Fruit fly (Drosophila melanogaster) whole organism, embryonic: ENCODE data around the gene CG45486.

Experiments used
- Aef1 ChIP-seq: fragments of 200-800 bp; sonication (Bioruptor generic); IDR thresholded peaks from 3 replicates; pipeline ENCODE4 v1.3.6; 2022; ENCODE audit warnings: missing biosample characterization, missing genetic modification characterization
- Asciz ChIP-seq: fragments of 200-800 bp; sonication (Bioruptor generic); optimal IDR thresholded peaks from 2 replicates; lab custom pipeline; 2017; ENCODE audit warnings: missing biosample characterization, mild to moderate bottlenecking, missing genetic modification characterization, missing genetic modification reagents
- B-H2 ChIP-seq: fragments of 200-800 bp; sonication (Bioruptor generic); optimal IDR thresholded peaks from 2 replicates; lab custom pipeline; 2018; ENCODE audit warnings: missing biosample characterization, mild to moderate bottlenecking, missing genetic modification characterization
- CG10654 ChIP-seq: fragments of 200-800 bp; sonication (Bioruptor generic); optimal IDR thresholded peaks from 2 replicates; lab custom pipeline; 2016; ENCODE audit warnings: missing biosample characterization, missing genetic modification characterization
- CG10959 ChIP-seq: fragments of 200-800 bp; sonication (Bioruptor generic); IDR thresholded peaks from 2 replicates; pipeline ENCODE4 v1.3.6; 2022; ENCODE audit warnings: missing biosample characterization, missing genetic modification characterization
- CG11398 ChIP-seq: fragments of 200-800 bp; sonication (Bioruptor generic); optimal IDR thresholded peaks from 2 replicates; lab custom pipeline; 2016; ENCODE audit warnings: missing biosample characterization, missing genetic modification characterization
- CG11695 ChIP-seq: fragments of 200-800 bp; sonication (Bioruptor generic); IDR thresholded peaks from 3 replicates; pipeline ENCODE4 v1.3.6; 2022; ENCODE audit warnings: missing biosample characterization, missing genetic modification characterization
- CG12744 ChIP-seq: fragments of 200-800 bp; sonication (Bioruptor generic); optimal IDR thresholded peaks from 2 replicates; lab custom pipeline; 2016; ENCODE audit warnings: missing biosample characterization, missing genetic modification characterization
- CG15479 ChIP-seq: fragments of 200-800 bp; sonication (Bioruptor generic); optimal IDR thresholded peaks from 3 replicates; lab custom pipeline; 2019; ENCODE audit warnings: missing biosample characterization, mild to moderate bottlenecking, missing genetic modification characterization, moderate library complexity
- CG17186 ChIP-seq: fragments of 200-800 bp; sonication (Bioruptor generic); optimal IDR thresholded peaks from 3 replicates; lab custom pipeline; 2017; ENCODE audit warnings: missing biosample characterization, missing genetic modification reagents, missing genetic modification characterization
- CG3281 ChIP-seq: fragments of 200-800 bp; sonication (Bioruptor generic); optimal IDR thresholded peaks from 3 replicates; lab custom pipeline; 2017; ENCODE audit warnings: missing biosample characterization, mild to moderate bottlenecking, missing genetic modification characterization
- CG33557 ChIP-seq: fragments of 200-800 bp; sonication (Bioruptor generic); optimal IDR thresholded peaks from 2 replicates; lab custom pipeline; 2019; ENCODE audit warnings: missing biosample characterization, mild to moderate bottlenecking, missing genetic modification characterization, moderate library complexity
- CG42726 ChIP-seq: fragments of 200-800 bp; sonication (Bioruptor generic); IDR thresholded peaks from 2 replicates; pipeline ENCODE4 v1.3.6; 2022; ENCODE audit warnings: missing biosample characterization, missing genetic modification characterization; ENCODE audit not compliant: partially characterized antibody
- CG6689 ChIP-seq: fragments of 200-800 bp; sonication (Bioruptor generic); IDR thresholded peaks from 2 replicates; pipeline ENCODE4 v1.3.6; 2022; ENCODE audit warnings: missing biosample characterization, missing genetic modification characterization
- CG6791 ChIP-seq: fragments of 200-800 bp; sonication (Bioruptor generic); IDR thresholded peaks from 3 replicates; pipeline ENCODE4 v1.3.6; 2022; ENCODE audit warnings: missing biosample characterization, missing genetic modification characterization; ENCODE audit not compliant: partially characterized antibody
- CG8765 ChIP-seq: fragments of 200-800 bp; sonication (Bioruptor generic); IDR thresholded peaks from 2 replicates; pipeline ENCODE4 v1.3.6; 2022; ENCODE audit warnings: missing biosample characterization, missing genetic modification characterization
- CG9215 ChIP-seq: fragments of 200-800 bp; sonication (Bioruptor generic); IDR thresholded peaks from 2 replicates; pipeline ENCODE4 v1.3.6; 2022; ENCODE audit warnings: missing biosample characterization, missing genetic modification characterization
- CrebB ChIP-seq: fragments of 200-800 bp; sonication (Bioruptor generic); optimal IDR thresholded peaks from 3 replicates; lab custom pipeline; 2018; ENCODE audit warnings: missing biosample characterization, mild to moderate bottlenecking, missing genetic modification characterization
- E2f2 ChIP-seq: fragments of 200-800 bp; sonication (Bioruptor generic); IDR thresholded peaks from 2 replicates; pipeline ENCODE4 v1.3.6; 2022; ENCODE audit warnings: missing biosample characterization, missing genetic modification characterization
- HLHmδ ChIP-seq: fragments of 200-800 bp; sonication (Bioruptor generic); optimal IDR thresholded peaks from 2 replicates; lab custom pipeline; 2018; ENCODE audit warnings: missing biosample characterization, mild to moderate bottlenecking, missing genetic modification characterization, moderate library complexity
- HmgZ ChIP-seq: fragments of 200-800 bp; sonication (Bioruptor generic); optimal IDR thresholded peaks from 2 replicates; lab custom pipeline; 2018; ENCODE audit warnings: missing biosample characterization, mild to moderate bottlenecking, missing genetic modification characterization
- Hmx ChIP-seq: fragments of 200-800 bp; sonication (Bioruptor generic); optimal IDR thresholded peaks from 2 replicates; lab custom pipeline; 2016; ENCODE audit warnings: missing biosample characterization, missing genetic modification characterization
- Hsf ChIP-seq: fragments of 200-800 bp; sonication (Bioruptor generic); optimal IDR thresholded peaks from 3 replicates; lab custom pipeline; 2016; ENCODE audit warnings: missing biosample characterization, missing genetic modification characterization
- Jarid2 ChIP-seq: fragments of 200-800 bp; sonication (Bioruptor generic); optimal IDR thresholded peaks from 3 replicates; lab custom pipeline; 2017; ENCODE audit warnings: mild to moderate bottlenecking, missing biosample characterization, missing genetic modification reagents, missing genetic modification characterization
- Opbp ChIP-seq: fragments of 200-800 bp; sonication (Bioruptor generic); IDR thresholded peaks from 3 replicates; pipeline ENCODE4 v1.3.6; 2022; ENCODE audit warnings: missing biosample characterization, missing genetic modification characterization; ENCODE audit not compliant: partially characterized antibody
- Side ChIP-seq: fragments of 200-800 bp; sonication (Bioruptor generic); optimal IDR thresholded peaks from 2 replicates; lab custom pipeline; 2016; ENCODE audit warnings: missing biosample characterization, missing genetic modification characterization
- Ssrp ChIP-seq: fragments of 200-800 bp; sonication (Bioruptor generic); optimal IDR thresholded peaks from 2 replicates; lab custom pipeline; 2018; ENCODE audit warnings: missing biosample characterization, mild to moderate bottlenecking, missing genetic modification characterization, moderate library complexity
- Taf1 ChIP-seq: fragments of 200-800 bp; sonication (Bioruptor generic); IDR thresholded peaks from 2 replicates; pipeline ENCODE4 v1.3.6; 2022; ENCODE audit warnings: missing biosample characterization, missing genetic modification characterization
- Usf ChIP-seq: fragments of 200-800 bp; sonication (Bioruptor generic); optimal IDR thresholded peaks from 2 replicates; lab custom pipeline; 2017; ENCODE audit warnings: missing genotype, missing biosample characterization, missing genetic modification characterization
- Xrp1 ChIP-seq: fragments of 200-800 bp; sonication (Bioruptor generic); IDR thresholded peaks from 2 replicates; pipeline ENCODE4 v1.3.6; 2022; ENCODE audit warnings: missing biosample characterization, missing genetic modification characterization
- ap ChIP-seq: fragments of 200-800 bp; sonication (Bioruptor generic); IDR thresholded peaks from 2 replicates; pipeline ENCODE4 v1.3.6; 2022; ENCODE audit warnings: missing biosample characterization, missing genetic modification characterization
- ash1 ChIP-seq: fragments of 200-800 bp; sonication (Bioruptor generic); optimal IDR thresholded peaks from 2 replicates; lab custom pipeline; 2018; ENCODE audit warnings: missing biosample characterization, mild to moderate bottlenecking, missing genetic modification characterization
- bigmax ChIP-seq: fragments of 200-800 bp; sonication (Bioruptor generic); optimal IDR thresholded peaks from 2 replicates; lab custom pipeline; 2018; ENCODE audit warnings: missing biosample characterization, mild to moderate bottlenecking, missing genetic modification characterization
- cg ChIP-seq: fragments of 200-800 bp; sonication (Bioruptor generic); optimal IDR thresholded peaks from 3 replicates; lab custom pipeline; 2019; ENCODE audit warnings: missing biosample characterization, mild to moderate bottlenecking, missing genetic modification characterization, moderate library complexity
- ci ChIP-seq: fragments of 200-800 bp; sonication (Bioruptor generic); IDR thresholded peaks from 3 replicates; pipeline ENCODE4 v1.3.6; 2022; ENCODE audit warnings: missing biosample characterization, missing genetic modification characterization
- corto ChIP-seq: fragments of 200-800 bp; sonication (Bioruptor generic); optimal IDR thresholded peaks from 2 replicates; lab custom pipeline; 2016; ENCODE audit warnings: missing biosample characterization, mild to moderate bottlenecking, missing genetic modification characterization, moderate library complexity
- crol ChIP-seq: fragments of 200-800 bp; sonication (Bioruptor generic); IDR thresholded peaks from 2 replicates; pipeline ENCODE4 v1.3.6; 2022; ENCODE audit warnings: missing biosample characterization, missing genetic modification characterization
- dan ChIP-seq: fragments of 200-800 bp; sonication (Bioruptor generic); IDR thresholded peaks from 2 replicates; pipeline ENCODE4 v1.3.6; 2022; ENCODE audit warnings: missing biosample characterization, missing genetic modification characterization
- gcm ChIP-seq: fragments of 200-800 bp; sonication (Bioruptor generic); optimal IDR thresholded peaks from 2 replicates; lab custom pipeline; 2019; ENCODE audit warnings: missing biosample characterization, mild to moderate bottlenecking, missing genetic modification characterization, moderate library complexity
- jing ChIP-seq: fragments of 200-800 bp; sonication (Bioruptor generic); optimal IDR thresholded peaks from 2 replicates; lab custom pipeline; 2018; ENCODE audit warnings: missing biosample characterization, mild to moderate bottlenecking, missing genetic modification characterization
- ken ChIP-seq: fragments of 200-800 bp; sonication (Bioruptor generic); IDR thresholded peaks from 3 replicates; pipeline ENCODE4 v1.3.6; 2022; ENCODE audit warnings: missing biosample characterization, missing genetic modification characterization
- lilli ChIP-seq: fragments of 200-800 bp; sonication (Bioruptor generic); optimal IDR thresholded peaks from 3 replicates; lab custom pipeline; 2016; ENCODE audit warnings: missing biosample characterization, missing genetic modification characterization
- lov ChIP-seq, 2 experiments: fragments of 200-800 bp in 1 of 2; fragments of >200 bp in 1 of 2; sonication (Bioruptor generic) in 1 of 2; IDR thresholded peaks in 1 of 2; optimal IDR thresholded peaks in 1 of 2; 2 replicates in 1 of 2; 3 replicates in 1 of 2; pipeline versions ENCODE4 v1.3.6 to Lab custom; 2017 to 2022; ENCODE audit warnings: missing biosample characterization in 1 of 2, missing genetic modification characterization in 1 of 2
- mam ChIP-seq: fragments of 200-800 bp; sonication (Bioruptor generic); optimal IDR thresholded peaks from 3 replicates; lab custom pipeline; 2016; ENCODE audit warnings: missing biosample characterization, missing genetic modification characterization
- nerfin-1 ChIP-seq: fragments of 200-800 bp; sonication (Bioruptor generic); optimal IDR thresholded peaks from 3 replicates; lab custom pipeline; 2019; ENCODE audit warnings: missing biosample characterization, mild to moderate bottlenecking, missing genetic modification characterization, moderate library complexity
- tgo ChIP-seq: fragments of 200-800 bp; sonication (Bioruptor generic); IDR thresholded peaks from 3 replicates; pipeline ENCODE4 v1.3.6; 2022; ENCODE audit warnings: missing biosample characterization, missing genetic modification characterization
- tio ChIP-seq: fragments of 200-800 bp; sonication (Bioruptor generic); optimal IDR thresholded peaks from 2 replicates; lab custom pipeline; 2017; ENCODE audit warnings: missing biosample characterization, missing genetic modification characterization, inconsistent platforms
- zfh1 ChIP-seq: fragments of 200-800 bp; sonication (Bioruptor generic); IDR thresholded peaks from 3 replicates; pipeline ENCODE4 v1.3.6; 2022; ENCODE audit warnings: missing biosample characterization, missing genetic modification characterization

The CG45486 gene

DNA sequence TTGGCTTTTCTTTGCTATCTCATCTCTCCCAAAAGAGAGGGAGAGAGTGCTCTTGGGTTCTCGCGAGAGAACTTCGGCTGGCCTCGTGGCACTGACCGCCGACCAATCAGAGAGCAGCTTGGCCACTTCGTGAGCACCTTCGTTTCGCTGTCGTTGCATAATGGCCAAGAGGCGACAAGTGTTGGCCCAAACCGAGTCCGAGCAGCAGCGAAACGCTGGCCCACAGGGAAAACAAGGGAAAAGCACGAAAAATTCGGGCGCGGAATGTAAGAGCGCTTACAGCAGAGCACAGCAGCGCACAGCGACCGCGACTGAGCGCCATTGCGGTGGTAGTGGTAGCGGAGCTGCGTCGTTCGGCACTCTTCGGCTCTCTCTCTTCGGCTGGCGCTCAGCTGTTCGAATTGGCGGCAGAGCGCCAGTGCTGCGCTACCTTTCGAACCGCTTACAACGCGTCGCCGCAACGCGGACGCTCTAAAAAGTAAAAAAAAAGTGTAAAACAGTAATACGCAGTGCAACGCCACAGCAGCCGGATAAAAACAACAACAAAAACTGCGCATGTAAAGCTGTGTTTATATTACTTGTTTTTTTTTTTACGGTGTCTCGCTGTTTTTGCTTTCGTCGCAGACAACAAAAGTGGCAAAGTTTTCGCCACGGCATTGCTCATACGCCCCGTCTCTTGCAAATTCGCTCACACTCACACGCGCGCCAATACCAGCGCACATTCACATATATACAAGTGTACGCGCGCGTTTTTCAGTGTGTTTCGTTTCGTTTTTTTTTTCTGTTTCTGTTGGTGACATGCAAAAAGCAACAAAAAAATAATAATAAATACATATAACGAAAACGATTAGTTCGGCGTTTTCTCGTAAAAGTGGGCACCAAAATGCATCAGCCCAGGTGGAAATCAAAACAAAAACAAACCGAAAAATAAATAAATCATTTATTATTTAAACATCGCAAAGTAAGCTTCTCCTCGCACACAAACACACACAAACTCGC, 22.7 kb downstream of the CG45486 start (continued):
- TF ChIP-seq CG6791 (GFP tag; lab: Robert Waterston, UW) (no peak), Hsf (GFP tag; lab: Kevin White, UChicago) (no peak), E2f2 (no peak), CG17186 (GFP tag; lab: Kevin White, UChicago) (no peak), ci (GFP tag; lab: Robert Waterston, UW) (0 out of 3 replicates have a peak, but pooled peaks have one; percentile 46), CG42726 (GFP tag; lab: Robert Waterston, UW) (0 out of 2 replicates have a peak, but pooled peaks have one; percentile 35), dan (GFP tag; lab: Robert Waterston, UW) (no peak), CG6689 (GFP tag; lab: Robert Waterston, UW) (0 out of 2 replicates have a peak, but pooled peaks have one; percentile 20), CG12744 (GFP tag; lab: Kevin White, UChicago) (no peak), CG10959 (no peak), mam (GFP tag; lab: Kevin White, UChicago) (no peak), Opbp (GFP tag; lab: Robert Waterston, UW) (0 out of 3 replicates have a peak, but pooled peaks have one; percentile 10), Aef1 (GFP tag; lab: Robert Waterston, UW) (no peak), Usf (GFP tag; lab: Kevin White, UChicago) (no peak), HmgZ (tag; lab: Kevin White, UChicago) (no peak), CG11695 (GFP tag; lab: Robert Waterston, UW) (no peak), Ssrp (tag; lab: Kevin White, UChicago) (no peak), jing (GFP tag; lab: Kevin White, UChicago) (peak; percentile 57), tio (GFP tag; lab: Kevin White, UChicago) (no peak), CG33557 (GFP tag; lab: Kevin White, UChicago) (no peak), Hmx (GFP tag; lab: Kevin White, UChicago) (no peak), tgo (GFP tag; lab: Robert Waterston, UW) (no peak), cg (GFP tag; lab: Kevin White, UChicago) (peak; percentile 66), gcm (GFP tag; lab: Kevin White, UChicago) (no peak), Side (GFP tag; lab: Kevin White, UChicago) (peak; percentile 30), Taf1 (GFP tag; lab: Robert Waterston, UW) (no peak), nerfin-1 (tag; lab: Kevin White, UChicago) (peak; percentile 8), CG8765 (0 out of 2 replicates have a peak, but pooled peaks have one; percentile 13), B-H2 (GFP tag; lab: Kevin White, UChicago) (no peak), HLHmδ (GFP tag; lab: Kevin White, UChicago) (no peak), bigmax (no peak), CG15479 (GFP tag; lab: Kevin White, UChicago) (peak; percentile 68), zfh1 (GFP tag; lab: Robert Waterston, UW) (no peak), CG10654 (GFP tag; lab: Kevin White, UChicago) (no peak), Asciz (GFP tag; lab: Kevin White, UChicago) (no peak), CG3281 (GFP tag; lab: Kevin White, UChicago) (peak; percentile 8), Xrp1 (GFP tag; lab: Robert Waterston, UW) (no peak), CrebB (tag; lab: Kevin White, UChicago) (peak; percentile 25), ash1 (no peak), crol (peak; percentile 54; the same call in 1 of the 2 replicates), lilli (no peak), ap (no peak), ken (0 out of 3 replicates have a peak, but pooled peaks have one; percentile 37), lov (optimal IDR thresholded peaks at IDR 0.05; lab: Kevin White, UChicago) (no peak), lov (GFP tag; IDR thresholded peaks at IDR 0.05; lab: Robert Waterston, UW) (peak; percentile 22; the same call in 1 of the 3 replicates), Jarid2 (GFP tag; lab: Kevin White, UChicago) (peak; percentile 97), corto (no peak), CG9215 (no peak), CG11398 (no peak)
